Fruit fly (Drosophila melanogaster) Kc167 (cell line): ENCODE results near the gene CG42758.

Experiments
- Myc ChIP-seq: fragments of >200 bp; optimal IDR thresholded peaks from 2 replicates; lab custom pipeline; 2017; ENCODE audit warnings: missing external identifiers
- h ChIP-seq: fragments of >200 bp; optimal IDR thresholded peaks from 3 replicates; lab custom pipeline; 2018; ENCODE audit warnings: missing external identifiers
- insv ChIP-seq: fragments of >200 bp; optimal IDR thresholded peaks from 3 replicates; lab custom pipeline; 2018; ENCODE audit warnings: missing external identifiers

dm6 chr3L:14555052-14555451 lies 12.2 kb upstream of the CG42758 start:
- TF ChIP-seq h (lab: Kevin White, UChicago) (no peak), Myc (lab: Kevin White, UChicago) (no peak), insv (lab: Kevin White, UChicago) (no peak)
